Worm (Caenorhabditis elegans): ENCODE measurements around the gene srxa-19.

- TF ChIP-seq unc-62 (GFP tag; optimal IDR thresholded peaks at IDR 0.05 in 1 of 2) (peak in 1 of 2 experiments; percentile 83), unc-62 (tag; optimal IDR thresholded peaks at IDR 0.05) (no peak), nhr-237 (tag; optimal IDR thresholded peaks at IDR 0.05) (no peak), mxl-3 (GFP tag; optimal IDR thresholded peaks at IDR 0.05) (no peak), nhr-77 (tag; optimal IDR thresholded peaks at IDR 0.05) (no peak), nhr-41 (GFP tag; IDR thresholded peaks at IDR 0.05) (no peak), daf-12 (tag; optimal IDR thresholded peaks at IDR 0.05) (no peak), zip-2 (tag; optimal IDR thresholded peaks at IDR 0.05) (no peak), lim-7 (GFP tag; IDR thresholded peaks at IDR 0.05) (no peak)
Observed at ce11 chrV:10124799-10125548, 2.4 kb upstream of the srxa-19 start, which contains the start of gene C08B6.10.
